Worm (Caenorhabditis elegans) whole organism, L1 larva: Measurements from ENCODE around the gene clec-60.
A peak's percentile ranks its signal among the peaks of the same experiment; 100 is the strongest.

Experiments
- C16A3.4 ChIP-seq: fragments of 150-350 bp; optimal IDR thresholded peaks from 2 replicates; lab custom pipeline; 2014; ENCODE audit warnings: missing biosample characterization, missing genetic modification characterization
- aly-2 ChIP-seq: fragments of 150-350 bp; optimal IDR thresholded peaks from 2 replicates; lab custom pipeline; 2014; ENCODE audit warnings: missing biosample characterization, missing genetic modification characterization
- ama-1 ChIP-seq: fragments of 150-350 bp; optimal IDR thresholded peaks from 2 replicates; lab custom pipeline; 2014
- ces-1 ChIP-seq: fragments of 150-350 bp; optimal IDR thresholded peaks from 2 replicates; lab custom pipeline; 2014; ENCODE audit warnings: missing biosample characterization, missing genetic modification reagents, missing genetic modification characterization
- dsc-1 ChIP-seq: sonication (generic microtip); optimal IDR thresholded peaks from 2 replicates; lab custom pipeline; 2016; ENCODE audit warnings: mild to moderate bottlenecking, missing genetic modification characterization, missing compliant biosample characterization
- efl-1 ChIP-seq, 4 experiments: fragments of 150-350 bp; optimal IDR thresholded peaks in 3 of 4; peaks in 1 of 4; 1 replicate in 1 of 4; 2 replicates in 3 of 4; lab custom pipeline; 2014; ENCODE audit warnings: missing biosample characterization in 2 of 4, missing genetic modification characterization in 2 of 4, missing genetic modification reagents in 2 of 4
- egl-27 ChIP-seq, 2 experiments: fragments of 150-350 bp in 1 of 2; sonication (generic microtip); optimal IDR thresholded peaks; 3 replicates each; lab custom pipeline; 2017 to 2018; ENCODE audit warnings: missing biosample characterization in 2 of 2, missing genetic modification characterization in 2 of 2, missing genetic modification reagents in 2 of 2
- elt-2 ChIP-seq: sonication (generic microtip); optimal IDR thresholded peaks from 2 replicates; lab custom pipeline; 2016; ENCODE audit warnings: missing genetic modification characterization, mild to moderate bottlenecking, inconsistent platforms, missing compliant biosample characterization, missing genetic modification reagents
- elt-3 ChIP-seq, 6 experiments: fragments of 150-350 bp in 1 of 6; sonication (generic microtip); optimal IDR thresholded peaks; 2 replicates each; lab custom pipeline; 2017 to 2018; ENCODE audit warnings: missing biosample characterization in 6 of 6, missing genetic modification characterization in 6 of 6, inconsistent platforms in 1 of 6
- fkh-10 ChIP-seq: sonication (generic microtip); optimal IDR thresholded peaks from 2 replicates; lab custom pipeline; 2017; ENCODE audit warnings: missing biosample characterization, missing genetic modification reagents, missing genetic modification characterization
- fkh-8 ChIP-seq: sonication (generic microtip); optimal IDR thresholded peaks from 2 replicates; lab custom pipeline; 2016; ENCODE audit warnings: mild to moderate bottlenecking, missing genetic modification characterization, missing compliant biosample characterization
- fos-1 ChIP-seq: fragments of 150-350 bp; optimal IDR thresholded peaks from 2 replicates; lab custom pipeline; 2014; ENCODE audit warnings: missing biosample characterization, missing genetic modification characterization
- grh-1 ChIP-seq: fragments of 200-800 bp; sonication (Bioruptor generic); IDR thresholded peaks from 2 replicates; pipeline ENCODE4 v1.3.6; 2022; ENCODE audit warnings: missing genetic modification reagents, missing genetic modification characterization, missing compliant biosample characterization
- hlh-17 ChIP-seq: fragments of 200-800 bp; sonication (Bioruptor generic); optimal IDR thresholded peaks from 2 replicates; lab custom pipeline; 2018; ENCODE audit warnings: missing genetic modification characterization, mild to moderate bottlenecking, missing compliant biosample characterization, moderate library complexity, borderline replicate concordance
- hlh-4 ChIP-seq: sonication (generic microtip); optimal IDR thresholded peaks from 2 replicates; lab custom pipeline; 2016; ENCODE audit warnings: mild to moderate bottlenecking, missing genetic modification characterization, missing compliant biosample characterization
- hpl-2 ChIP-seq: fragments of 150-350 bp; optimal IDR thresholded peaks from 2 replicates; lab custom pipeline; 2014; ENCODE audit warnings: missing biosample characterization, missing genetic modification reagents, missing genetic modification characterization
- jun-1 ChIP-seq: fragments of 150-350 bp; optimal IDR thresholded peaks from 2 replicates; lab custom pipeline; 2014; ENCODE audit warnings: missing biosample characterization, missing genetic modification reagents, missing genetic modification characterization
- lin-15B ChIP-seq: fragments of 150-350 bp; sonication (generic microtip); optimal IDR thresholded peaks from 3 replicates; lab custom pipeline; 2014; ENCODE audit warnings: missing biosample characterization, missing genetic modification characterization
- lir-3 ChIP-seq: sonication (generic microtip); optimal IDR thresholded peaks from 2 replicates; lab custom pipeline; 2016; ENCODE audit warnings: mild to moderate bottlenecking, missing genetic modification characterization, moderate library complexity, missing compliant biosample characterization; ENCODE audit not compliant: poor library complexity
- lsy-2 ChIP-seq, 2 experiments: fragments of 150-350 bp; optimal IDR thresholded peaks; 2 replicates each; lab custom pipeline; 2014; ENCODE audit warnings: missing biosample characterization in 2 of 2, missing genetic modification characterization in 2 of 2
- nhr-11 ChIP-seq: fragments of 150-350 bp; optimal IDR thresholded peaks from 2 replicates; lab custom pipeline; 2014; ENCODE audit warnings: missing biosample characterization, missing genetic modification characterization
- nhr-12 ChIP-seq: sonication (generic microtip); optimal IDR thresholded peaks from 2 replicates; lab custom pipeline; 2017; ENCODE audit warnings: missing biosample characterization, missing genetic modification characterization
- nhr-19 ChIP-seq: fragments of 200-800 bp; sonication (Bioruptor generic); conservative IDR thresholded peaks from 2 replicates; pipeline ENCODE4 v1.3.6; 2022; ENCODE audit warnings: missing genetic modification characterization, missing compliant biosample characterization
- nhr-20 ChIP-seq: sonication (generic microtip); optimal IDR thresholded peaks from 2 replicates; lab custom pipeline; 2016; ENCODE audit warnings: mild to moderate bottlenecking, missing genetic modification characterization, missing compliant biosample characterization
- nhr-28 ChIP-seq: fragments of 150-350 bp; optimal IDR thresholded peaks from 2 replicates; lab custom pipeline; 2014; ENCODE audit warnings: missing biosample characterization, missing genetic modification characterization
- nhr-47 ChIP-seq: sonication (generic microtip); optimal IDR thresholded peaks from 2 replicates; lab custom pipeline; 2016; ENCODE audit warnings: mild to moderate bottlenecking, missing genetic modification characterization, moderate library complexity, missing compliant biosample characterization
- nhr-71 ChIP-seq: sonication (generic microtip); optimal IDR thresholded peaks from 2 replicates; lab custom pipeline; 2016; ENCODE audit warnings: mild to moderate bottlenecking, missing genetic modification characterization, moderate library complexity, missing compliant biosample characterization
- nhr-77 ChIP-seq: fragments of 150-350 bp; optimal IDR thresholded peaks from 2 replicates; lab custom pipeline; 2014; ENCODE audit warnings: missing biosample characterization, missing genetic modification characterization
- pag-3 ChIP-seq: sonication (generic microtip); optimal IDR thresholded peaks from 2 replicates; lab custom pipeline; 2017; ENCODE audit warnings: missing genetic modification characterization, mild to moderate bottlenecking, missing compliant biosample characterization, antibody characterized with exemption, borderline replicate concordance; ENCODE audit not compliant: insufficient read depth
- pax-3 ChIP-seq: fragments of 200-800 bp; sonication (Bioruptor generic); optimal IDR thresholded peaks from 2 replicates; lab custom pipeline; 2018; ENCODE audit warnings: mild to moderate bottlenecking, missing genetic modification characterization, moderate library complexity, missing compliant biosample characterization
- skn-1 ChIP-seq: fragments of 150-350 bp; optimal IDR thresholded peaks from 2 replicates; lab custom pipeline; 2014; ENCODE audit warnings: missing biosample characterization, missing genetic modification characterization
- sptf-1 ChIP-seq: fragments of 150-350 bp; optimal IDR thresholded peaks from 2 replicates; lab custom pipeline; 2014; ENCODE audit warnings: missing biosample characterization, missing genetic modification characterization
- tbx-2 ChIP-seq: sonication (generic microtip); optimal IDR thresholded peaks from 2 replicates; lab custom pipeline; 2016; ENCODE audit warnings: missing genetic modification characterization, missing compliant biosample characterization
- unc-30 ChIP-seq: sonication (generic microtip); optimal IDR thresholded peaks from 2 replicates; lab custom pipeline; 2017; ENCODE audit warnings: missing biosample characterization, missing genetic modification characterization
- unc-62 ChIP-seq: fragments of 150-350 bp; optimal IDR thresholded peaks from 2 replicates; lab custom pipeline; 2014; ENCODE audit warnings: missing biosample characterization, missing genetic modification reagents, missing genetic modification characterization
- unc-98 ChIP-seq: fragments of 200-800 bp; sonication (Bioruptor generic); IDR thresholded peaks from 2 replicates; pipeline ENCODE4 v1.3.6; 2022; ENCODE audit warnings: missing genetic modification characterization, missing compliant biosample characterization
- xbp-1 ChIP-seq: sonication (generic microtip); optimal IDR thresholded peaks from 2 replicates; lab custom pipeline; 2016; ENCODE audit warnings: missing genetic modification characterization, missing compliant biosample characterization
- zag-1 ChIP-seq: fragments of 150-350 bp; optimal IDR thresholded peaks from 2 replicates; lab custom pipeline; 2014; ENCODE audit warnings: missing biosample characterization, missing genetic modification characterization
- ztf-11 ChIP-seq, 2 experiments: sonication (generic microtip); optimal IDR thresholded peaks; 2 replicates each; lab custom pipeline; 2016 to 2017; ENCODE audit warnings: missing genetic modification characterization in 2 of 2, missing biosample characterization in 1 of 2, missing compliant biosample characterization in 1 of 2

Gene clec-60

ce11 chrII:10470159-10470558 is 11.5 kb downstream of the clec-60 start, which contains the start of gene clec-143:
Gene clec-143 (minus strand): TSS chrII:10470297.
- TF ChIP-seq elt-2 (tag; lab: Kevin White, UChicago), result peak; percentile 57
- TF ChIP-seq unc-98 (GFP tag; lab: Robert Waterston, UW), result no peak

ce11 chrII:10466552-10466951 is 15.1 kb downstream of the clec-60 start, which contains the start of gene tnc-2:
Gene tnc-2 (plus strand): TSS chrII:10466852.
- TF ChIP-seq hlh-17 (no peak), efl-1 (optimal IDR thresholded peaks at IDR 0.05; lab: Kevin White, UChicago) (no peak), efl-1 (GFP tag; optimal IDR thresholded peaks at IDR 0.05 in 1 of 2; lab: Kevin White, UChicago) (peak in 1 of 2 experiments; percentile 51)
- TF ChIP-seq, all 84 proteins: peak for 1

- TF ChIP-seq egl-27 (tag; optimal IDR thresholded peaks at IDR 0.05; lab: Kevin White, UChicago) (no peak), C16A3.4 (tag; lab: Kevin White, UChicago) (no peak), nhr-28 (tag; lab: Kevin White, UChicago) (no peak), lir-3 (tag; lab: Kevin White, UChicago) (no peak), nhr-71 (tag; lab: Kevin White, UChicago) (no peak), lsy-2 (tag; optimal IDR thresholded peaks at IDR 0.05; lab: Kevin White, UChicago) (no peak), pax-3 (no peak), grh-1 (GFP tag; lab: Robert Waterston, UW) (no peak), elt-2 (tag; lab: Kevin White, UChicago) (no peak), nhr-19 (GFP tag; lab: Robert Waterston, UW) (no peak), nhr-20 (tag; lab: Kevin White, UChicago) (no peak), hlh-4 (tag; lab: Kevin White, UChicago) (no peak), ces-1 (GFP tag; lab: Kevin White, UChicago) (no peak), hpl-2 (GFP tag; lab: Kevin White, UChicago) (no peak)
Measured at ce11 chrII:10464230-10464920, 17.3 kb downstream of the clec-60 start, which contains the start of the genes ZK673.6 and sdz-37. Gene ZK673.6 (minus strand): TSS chrII:10464330. Gene sdz-37 (plus strand): TSS chrII:10464870.

ce11 chrII:10461207-10461606 is 20.5 kb downstream of the clec-60 start, which contains the start of gene ZK673.5:
Gene ZK673.5 (plus strand): TSS chrII:10461507.
- TF ChIP-seq fkh-10 (GFP tag; lab: Kevin White, UChicago), result no peak
- TF ChIP-seq unc-62, result no peak
- TF ChIP-seq sptf-1, result no peak
- TF ChIP-seq dsc-1, result no peak
- TF ChIP-seq nhr-11 (tag; lab: Kevin White, UChicago), result no peak
- TF ChIP-seq zag-1 (tag; lab: Kevin White, UChicago), result no peak
- no peak for TF ChIP-seq lin-15B (tag; lab: Kevin White, UChicago)
- TF ChIP-seq elt-3 (tag; optimal IDR thresholded peaks at IDR 0.05; lab: Kevin White, UChicago), result no peak
- no peak for TF ChIP-seq pag-3 (tag; lab: Kevin White, UChicago)
- TF ChIP-seq nhr-28 (tag; lab: Kevin White, UChicago), result no peak
- TF ChIP-seq ztf-11 (tag; optimal IDR thresholded peaks at IDR 0.05; lab: Kevin White, UChicago), result no peak
- TF ChIP-seq ama-1 (lab: Kevin White, UChicago), result no peak
- TF ChIP-seq unc-30 (tag; lab: Kevin White, UChicago), result no peak
- TF ChIP-seq skn-1 (tag; lab: Kevin White, UChicago), result no peak
- no peak for TF ChIP-seq fos-1 (tag; lab: Kevin White, UChicago)
- no peak for TF ChIP-seq nhr-77 (tag; lab: Kevin White, UChicago)

- no peak for TF ChIP-seq aly-2 (tag; lab: Kevin White, UChicago)
- no peak for TF ChIP-seq ztf-11 (tag; optimal IDR thresholded peaks at IDR 0.05; lab: Kevin White, UChicago)
- TF ChIP-seq nhr-12 (tag; lab: Kevin White, UChicago), result no peak
- no peak for TF ChIP-seq fkh-8 (tag; lab: Kevin White, UChicago)
- no peak for TF ChIP-seq nhr-47
- no peak for TF ChIP-seq fkh-10 (GFP tag; lab: Kevin White, UChicago)
- TF ChIP-seq tbx-2 (tag; lab: Kevin White, UChicago), result no peak
- TF ChIP-seq unc-62, result no peak
- TF ChIP-seq elt-3 (tag; optimal IDR thresholded peaks at IDR 0.05; lab: Kevin White, UChicago), result no peak
- TF ChIP-seq jun-1 (tag; lab: Kevin White, UChicago), result no peak
- no peak for TF ChIP-seq unc-98 (GFP tag; lab: Robert Waterston, UW)
- TF ChIP-seq xbp-1, result no peak
- no peak for TF ChIP-seq sptf-1
- TF ChIP-seq, all 84 proteins: peak for 0
Measured at ce11 chrII:10456979-10457378, 24.7 kb downstream of the clec-60 start, which contains the start of gene ZK673.11. Gene ZK673.11 (plus strand): TSS chrII:10457279.
